Worm (Caenorhabditis elegans) whole organism, L4 larva: ENCODE measurements around the gene C47E8.11.

Source experiments
- F49E8.2 ChIP-seq: sonication (generic microtip); optimal IDR thresholded peaks from 2 replicates; lab custom pipeline; 2016; ENCODE audit warnings: missing compliant biosample characterization, mild to moderate bottlenecking, missing genetic modification characterization, borderline replicate concordance
- Y5F2A.4 ChIP-seq: fragments of 200-800 bp; sonication (Bioruptor generic); optimal IDR thresholded peaks from 2 replicates; lab custom pipeline; 2018; ENCODE audit warnings: mild to moderate bottlenecking, missing genetic modification characterization, missing compliant biosample characterization
- aha-1 ChIP-seq: fragments of 150-350 bp; peaks from one replicate; lab custom pipeline; 2014; ENCODE audit warnings: missing biosample characterization, missing genetic modification characterization
- ama-1 ChIP-seq: fragments of 150-350 bp; optimal IDR thresholded peaks from 2 replicates; lab custom pipeline; 2014; ENCODE audit warnings: inconsistent platforms, mixed read lengths
- ceh-32 ChIP-seq: sonication (generic microtip); optimal IDR thresholded peaks from 2 replicates; lab custom pipeline; 2016; ENCODE audit warnings: mild to moderate bottlenecking, missing genetic modification characterization, missing compliant biosample characterization; ENCODE audit not compliant: poor library complexity
- ceh-62 ChIP-seq: sonication (generic microtip); optimal IDR thresholded peaks from 2 replicates; lab custom pipeline; 2017; ENCODE audit warnings: missing biosample characterization, missing genetic modification characterization
- ceh-82 ChIP-seq: sonication (generic microtip); optimal IDR thresholded peaks from 2 replicates; lab custom pipeline; 2017; ENCODE audit warnings: missing biosample characterization, missing genetic modification characterization
- ces-1 ChIP-seq: fragments of 150-350 bp; sonication (generic microtip); optimal IDR thresholded peaks from 4 replicates; lab custom pipeline; 2014; ENCODE audit warnings: missing biosample characterization, missing genetic modification reagents, missing genetic modification characterization
- dmd-6 ChIP-seq: fragments of 200-800 bp; sonication (Bioruptor generic); IDR thresholded peaks from 2 replicates; pipeline ENCODE4 v1.3.6; 2022; ENCODE audit warnings: missing genetic modification reagents, missing genetic modification characterization, missing compliant biosample characterization
- dpl-1 ChIP-seq: fragments of 150-350 bp; optimal IDR thresholded peaks from 2 replicates; lab custom pipeline; 2014; ENCODE audit warnings: missing biosample characterization, missing genetic modification reagents, missing genetic modification characterization
- fkh-10 ChIP-seq: fragments of 150-350 bp; optimal IDR thresholded peaks from 2 replicates; lab custom pipeline; 2014; ENCODE audit warnings: missing biosample characterization, missing genetic modification reagents, missing genetic modification characterization
- hlh-30 ChIP-seq: sonication (generic microtip); optimal IDR thresholded peaks from 2 replicates; lab custom pipeline; 2017; ENCODE audit warnings: antibody characterized with exemption, mild to moderate bottlenecking, missing genetic modification characterization, missing compliant biosample characterization; ENCODE audit not compliant: insufficient read depth
- hmg-1.1 ChIP-seq: fragments of 200-800 bp; sonication (Bioruptor generic); IDR thresholded peaks from 2 replicates; pipeline ENCODE4 v1.3.6; 2022; ENCODE audit warnings: missing genetic modification reagents, missing genetic modification characterization, missing compliant biosample characterization
- lin-29 ChIP-seq: fragments of 200-800 bp; sonication (Bioruptor generic); IDR thresholded peaks from 2 replicates; pipeline ENCODE4 v1.3.6; 2022; ENCODE audit warnings: missing genetic modification reagents, missing genetic modification characterization, missing compliant biosample characterization
- lin-39 ChIP-seq: fragments of 150-350 bp; optimal IDR thresholded peaks from 2 replicates; lab custom pipeline; 2014; ENCODE audit warnings: missing biosample characterization, missing genetic modification reagents, missing genetic modification characterization
- mdt-29 ChIP-seq: fragments of 200-800 bp; sonication (Bioruptor generic); IDR thresholded peaks from 2 replicates; pipeline ENCODE4 v1.3.6; 2022; ENCODE audit warnings: missing genetic modification reagents, missing genetic modification characterization, missing compliant biosample characterization
- mxl-3 ChIP-seq: fragments of 200-800 bp; sonication (Bioruptor generic); optimal IDR thresholded peaks from 2 replicates; lab custom pipeline; 2018; ENCODE audit warnings: mild to moderate bottlenecking, missing genetic modification characterization, missing compliant biosample characterization
- nhr-28 ChIP-seq: fragments of 150-350 bp; optimal IDR thresholded peaks from 2 replicates; lab custom pipeline; 2014; ENCODE audit warnings: missing biosample characterization, missing genetic modification characterization
- nhr-41 ChIP-seq: fragments of 200-800 bp; sonication (Bioruptor generic); IDR thresholded peaks from 2 replicates; pipeline ENCODE4 v1.3.6; 2022; ENCODE audit warnings: missing genetic modification reagents, missing genetic modification characterization, missing compliant biosample characterization
- nhr-48 ChIP-seq: sonication (generic microtip); optimal IDR thresholded peaks from 2 replicates; lab custom pipeline; 2016; ENCODE audit warnings: mild to moderate bottlenecking, missing genetic modification characterization, missing compliant biosample characterization
- nhr-6 ChIP-seq: fragments of 150-350 bp; optimal IDR thresholded peaks from 2 replicates; lab custom pipeline; 2014; ENCODE audit warnings: missing biosample characterization, missing genetic modification characterization
- nhr-77 ChIP-seq: fragments of 150-350 bp; optimal IDR thresholded peaks from 2 replicates; lab custom pipeline; 2014; ENCODE audit warnings: missing biosample characterization, missing genetic modification characterization
- spr-1 ChIP-seq: sonication (generic microtip); optimal IDR thresholded peaks from 2 replicates; lab custom pipeline; 2016; ENCODE audit warnings: mild to moderate bottlenecking, missing genetic modification characterization, missing compliant biosample characterization
- spr-3 ChIP-seq: fragments of 200-800 bp; sonication (Bioruptor generic); optimal IDR thresholded peaks from 2 replicates; lab custom pipeline; 2018; ENCODE audit warnings: mild to moderate bottlenecking, missing genetic modification characterization, missing compliant biosample characterization
- unc-62 ChIP-seq, 3 experiments: fragments of 150-350 bp in 1 of 3; sonication (generic microtip); optimal IDR thresholded peaks in 2 of 3; peaks in 1 of 3; 1 replicate in 1 of 3; 2 replicates in 2 of 3; lab custom pipeline; 2014 to 2017; ENCODE audit warnings: missing biosample characterization in 3 of 3, missing genetic modification characterization in 3 of 3, missing genetic modification reagents in 3 of 3, missing genotype in 1 of 3
- vab-7 ChIP-seq: fragments of 200-800 bp; sonication (Bioruptor generic); IDR thresholded peaks from 2 replicates; pipeline ENCODE4 v1.3.6; 2022; ENCODE audit warnings: missing genetic modification reagents, missing genetic modification characterization, missing compliant biosample characterization
- zip-2 ChIP-seq: fragments of 150-350 bp; optimal IDR thresholded peaks from 2 replicates; lab custom pipeline; 2014; ENCODE audit warnings: missing biosample characterization, missing genetic modification characterization
- ztf-11 ChIP-seq: fragments of 150-350 bp; optimal IDR thresholded peaks from 2 replicates; lab custom pipeline; 2014; ENCODE audit warnings: missing biosample characterization, missing genetic modification characterization
- ztf-7 ChIP-seq: fragments of 150-350 bp; optimal IDR thresholded peaks from 2 replicates; lab custom pipeline; 2014; ENCODE audit warnings: missing biosample characterization, missing genetic modification characterization

The C47E8.11 gene

DNA sequence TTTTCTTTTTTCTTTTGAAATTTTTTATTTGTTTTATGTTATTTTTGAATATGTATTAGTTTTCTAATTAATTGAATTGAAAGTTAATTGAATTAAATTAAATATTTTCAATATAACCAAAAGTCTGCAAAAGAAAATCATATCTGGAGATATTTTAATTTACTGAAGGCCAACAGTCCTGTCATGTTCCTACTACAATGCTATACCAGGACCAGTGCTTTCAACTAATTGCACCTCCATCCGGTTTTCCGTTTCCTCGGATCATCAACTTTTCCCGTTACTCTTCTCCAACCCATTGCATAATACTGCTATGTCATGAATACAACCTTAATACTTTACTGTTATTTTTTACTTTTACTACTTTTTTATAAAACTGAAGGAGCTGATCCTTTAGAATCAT, 23.9 kb downstream of the C47E8.11 start, which contains the start of gene R08A2.5:
TSS of gene R08A2.5 (plus strand) at position 301 of the 400 bp plus-strand sequence.
- TF ChIP-seq dpl-1 (GFP tag; lab: Kevin White, UChicago): no peak
- no peak for TF ChIP-seq ztf-11
- no peak for TF ChIP-seq spr-1
- TF ChIP-seq F49E8.2: no peak
- no peak for TF ChIP-seq fkh-10
- no peak for TF ChIP-seq nhr-77 (tag; lab: Kevin White, UChicago)
- TF ChIP-seq aha-1 (tag; lab: Kevin White, UChicago): peak; percentile 58
- no peak for TF ChIP-seq mxl-3 (GFP tag; lab: Kevin White, UChicago)

- TF ChIP-seq ztf-7 (tag; lab: Kevin White, UChicago): no peak
- no peak for TF ChIP-seq lin-39 (tag; lab: Kevin White, UChicago)
- TF ChIP-seq spr-3 (GFP tag; lab: Kevin White, UChicago): no peak
- TF ChIP-seq ama-1: no peak
- no peak for TF ChIP-seq ces-1 (GFP tag; lab: Kevin White, UChicago)
- TF ChIP-seq, all 104 proteins: peak for 0
Observed at ce11 chrV:14715608-14716007, 27.2 kb downstream of the C47E8.11 start, which contains the start of gene R08A2.2. TSS of gene R08A2.2 (minus strand) at chrV:14715708.

ce11 chrV:14716114-14716513, 27.7 kb downstream of the C47E8.11 start, which contains the start of gene fbxa-147:
TSS of gene fbxa-147 (plus strand) at chrV:14716499.
- peak; percentile 32 for TF ChIP-seq dmd-6 (GFP tag; lab: Robert Waterston, UW)
- TF ChIP-seq vab-7: no peak
- TF ChIP-seq nhr-28 (tag; lab: Kevin White, UChicago): peak; percentile 35

DNA sequence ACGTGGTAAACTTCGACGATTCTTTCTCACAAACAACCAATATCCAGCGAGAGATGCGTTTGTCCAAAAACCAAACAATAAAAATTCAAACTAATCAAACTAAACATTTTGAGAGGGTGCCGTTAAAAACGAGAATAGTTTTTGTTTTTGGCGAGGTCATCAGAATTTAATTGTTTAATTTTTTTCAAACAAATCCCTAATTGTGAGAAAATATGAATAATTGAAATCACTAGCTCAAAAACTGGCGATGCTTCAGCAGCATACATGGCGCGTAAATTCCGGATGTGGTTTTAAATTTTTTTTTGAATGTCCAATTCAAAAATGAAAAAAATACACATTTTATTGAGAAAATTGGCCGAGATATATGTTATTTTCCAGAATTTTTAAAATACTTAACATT, 31.1 kb downstream of the C47E8.11 start, which contains the start of gene R08A2.1:
TSS of gene R08A2.1 (minus strand) at position 101 of the 400 bp plus-strand sequence.
- TF ChIP-seq nhr-6 (tag; lab: Kevin White, UChicago): no peak
- TF ChIP-seq, all 104 proteins: peak for 0

ce11 chrV:14723020-14723419, 34.6 kb downstream of the C47E8.11 start, which contains the start of gene R08A2.7:
TSS of gene R08A2.7 (plus strand) at chrV:14723320.
- TF ChIP-seq nhr-41 (GFP tag; lab: Robert Waterston, UW) (no peak), unc-62 (GFP tag; optimal IDR thresholded peaks at IDR 0.05 in 1 of 2; lab: Kevin White, UChicago) (peak in 1 of 2 experiments; percentile 61), unc-62 (tag; optimal IDR thresholded peaks at IDR 0.05; lab: Kevin White, UChicago) (no peak), ceh-32 (no peak), hmg-1.1 (no peak), zip-2 (no peak)

DNA sequence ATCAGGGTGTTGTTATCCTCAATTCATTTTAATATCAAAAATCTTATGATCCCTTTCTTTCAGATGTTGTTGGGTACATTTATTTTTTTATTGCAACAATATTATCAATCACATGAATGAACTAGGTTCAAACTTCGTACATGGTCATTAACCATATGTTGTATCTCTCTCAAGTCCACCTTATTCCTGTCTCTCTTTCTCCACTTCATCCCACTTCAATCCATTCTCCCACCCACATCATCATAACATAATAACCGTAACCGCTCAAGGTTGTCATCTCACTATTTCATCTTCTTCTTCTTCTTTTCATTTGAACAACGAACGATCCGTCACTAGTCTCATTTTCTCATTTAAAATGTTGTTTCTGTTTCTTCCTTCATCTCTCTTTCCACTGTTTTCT, 37.0 kb downstream of the C47E8.11 start:
- TF ChIP-seq ceh-82 (tag; lab: Kevin White, UChicago) (no peak), F49E8.2 (no peak), Y5F2A.4 (GFP tag; lab: Kevin White, UChicago) (no peak), dmd-6 (GFP tag; lab: Robert Waterston, UW) (peak; percentile 51), lin-29 (GFP tag; lab: Robert Waterston, UW) (no peak), nhr-28 (tag; lab: Kevin White, UChicago) (peak; percentile 59), mdt-29 (no peak), ceh-62 (no peak), hlh-30 (tag; lab: Kevin White, UChicago) (no peak), nhr-48 (peak; percentile 91), aha-1 (tag; lab: Kevin White, UChicago) (no peak), mxl-3 (GFP tag; lab: Kevin White, UChicago) (peak; percentile 3)

DNA sequence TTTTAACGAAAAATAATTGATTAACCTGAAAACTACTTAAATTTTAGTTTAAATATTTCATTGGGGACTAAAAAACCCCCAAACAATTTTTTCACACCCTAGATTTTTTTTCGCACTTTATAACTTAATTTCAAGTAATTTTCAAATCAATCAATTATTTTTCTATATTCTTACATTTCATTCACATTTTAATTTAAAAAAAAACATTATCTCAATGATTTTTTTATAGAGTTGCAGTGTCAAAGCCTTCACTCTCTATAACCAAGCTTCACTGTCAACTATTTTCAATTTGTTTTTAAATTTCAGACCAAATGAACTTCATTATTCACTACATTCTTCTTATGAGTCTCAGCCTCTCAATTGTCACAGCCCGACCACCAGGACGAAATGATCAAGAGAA, 38.2 kb downstream of the C47E8.11 start, which contains the start of gene Y50E8A.1:
TSS of gene Y50E8A.1 (plus strand) at position 301 of the 400 bp plus-strand sequence.
- no peak for TF ChIP-seq zip-2
- TF ChIP-seq aha-1 (tag; lab: Kevin White, UChicago): peak; percentile 72
